Worm (Caenorhabditis elegans): ENCODE results near the gene srh-63.

DNA sequence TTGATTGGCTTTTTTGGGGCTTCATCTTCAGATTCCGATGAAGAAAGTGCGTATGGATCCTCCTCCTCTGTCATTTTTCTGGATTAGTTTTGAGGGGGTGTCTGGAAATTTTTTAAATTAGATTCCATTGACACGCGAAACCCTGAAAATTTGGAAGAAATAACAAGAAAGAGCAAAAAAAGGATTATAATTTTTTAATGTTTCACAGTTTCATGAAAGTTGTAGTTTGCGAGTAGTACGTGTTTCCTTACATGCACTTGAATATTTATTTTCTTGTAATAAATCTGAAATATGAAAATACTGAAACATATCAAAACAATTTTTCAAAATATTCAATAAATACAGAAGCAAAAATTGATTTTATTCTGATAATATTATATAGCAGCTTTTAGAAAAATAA lies 18.6 kb upstream of the srh-63 start, which contains the start of gene tag-273:
- TF ChIP-seq zip-4 (GFP tag; optimal IDR thresholded peaks at IDR 0.05) (no peak), lin-14 (GFP tag; optimal IDR thresholded peaks at IDR 0.05) (no peak), unc-86 (tag; optimal IDR thresholded peaks at IDR 0.05) (no peak), unc-62 (GFP tag; optimal IDR thresholded peaks at IDR 0.05) (no peak), jun-1 (tag; optimal IDR thresholded peaks at IDR 0.05) (no peak), ces-1 (GFP tag; optimal IDR thresholded peaks at IDR 0.05) (no peak), Y116A8C.19 (tag; optimal IDR thresholded peaks at IDR 0.05; ENCODE audit: borderline replicate concordance) (no peak), zag-1 (tag; optimal IDR thresholded peaks at IDR 0.05) (no peak)
